Worm (Caenorhabditis elegans): ENCODE data around the gene T05A8.8.

- no peak for TF ChIP-seq ceh-58 (GFP tag; IDR thresholded peaks at IDR 0.05)
- no peak for TF ChIP-seq nhr-80 (tag; optimal IDR thresholded peaks at IDR 0.05)
- no peak for TF ChIP-seq ceh-79 (tag; optimal IDR thresholded peaks at IDR 0.05)
- TF ChIP-seq lir-1 (GFP tag; conservative IDR thresholded peaks at IDR 0.05), result no peak
- TF ChIP-seq atf-7 (tag; optimal IDR thresholded peaks at IDR 0.05), result no peak
- no peak for TF ChIP-seq egl-44 (GFP tag; IDR thresholded peaks at IDR 0.05)
- TF ChIP-seq unc-130 (GFP tag; optimal IDR thresholded peaks at IDR 0.05), result no peak
Measured at ce11 chrII:2739619-2740018, 3.1 kb downstream of the T05A8.8 start, which contains the start of gene T05A8.6.

All from whole organism, young adult.